Worm (Caenorhabditis elegans): Measurements from ENCODE around the gene acbp-4.

ce11 chrIII:7272088-7272487, 36.8 kb downstream of the acbp-4 start:
- TF ChIP-seq nhr-237 (tag; optimal IDR thresholded peaks at IDR 0.05): no peak
- TF ChIP-seq R02D3.7 (tag; optimal IDR thresholded peaks at IDR 0.05): no peak
- TF ChIP-seq nhr-11 (tag; optimal IDR thresholded peaks at IDR 0.05): no peak
- peak; percentile 68 for TF ChIP-seq ama-1 (optimal IDR thresholded peaks at IDR 0.05)
- no peak for TF ChIP-seq unc-62 (GFP tag; optimal IDR thresholded peaks at IDR 0.05)

Data from whole organism, L2 larva.